Worm (Caenorhabditis elegans) whole organism, mixed stage, embryonic: ENCODE results near the gene R04F11.2.

Source experiments
- ces-1 ChIP-seq: fragments of 150-350 bp; optimal IDR thresholded peaks from 2 replicates; lab custom pipeline; 2014; ENCODE audit warnings: missing biosample characterization, missing genetic modification reagents, missing genetic modification characterization
- elt-1 ChIP-seq: sonication (generic microtip); optimal IDR thresholded peaks from 2 replicates; lab custom pipeline; 2017; ENCODE audit warnings: missing genetic modification characterization, mild to moderate bottlenecking, missing compliant biosample characterization, antibody characterized with exemption, moderate library complexity, borderline replicate concordance; ENCODE audit not compliant: insufficient read depth
- elt-3 ChIP-seq: fragments of 150-350 bp; optimal IDR thresholded peaks from 2 replicates; lab custom pipeline; 2014; ENCODE audit warnings: missing biosample characterization, missing genetic modification characterization
- lin-32 ChIP-seq: fragments of 200-800 bp; sonication (Bioruptor generic); optimal IDR thresholded peaks from 2 replicates; lab custom pipeline; 2018; ENCODE audit warnings: mild to moderate bottlenecking, missing genetic modification characterization, missing compliant biosample characterization
- nhr-12 ChIP-seq: fragments of 150-350 bp; optimal IDR thresholded peaks from 2 replicates; lab custom pipeline; 2014; ENCODE audit warnings: missing biosample characterization, missing genetic modification characterization
- nhr-76 ChIP-seq: sonication (generic microtip); optimal IDR thresholded peaks from 2 replicates; lab custom pipeline; 2017; ENCODE audit warnings: missing biosample characterization, missing genetic modification characterization
- pha-4 ChIP-seq: fragments of 150-350 bp; optimal IDR thresholded peaks from 2 replicates; lab custom pipeline; 2018; ENCODE audit warnings: missing biosample characterization, missing genetic modification reagents, missing genetic modification characterization
- snpc-4 ChIP-seq: fragments of 150-350 bp; optimal IDR thresholded peaks from 2 replicates; lab custom pipeline; 2014; ENCODE audit warnings: missing biosample characterization, missing genetic modification characterization
- ztf-11 ChIP-seq: fragments of 150-350 bp; optimal IDR thresholded peaks from 2 replicates; lab custom pipeline; 2014; ENCODE audit warnings: missing biosample characterization, missing genetic modification characterization

DNA sequence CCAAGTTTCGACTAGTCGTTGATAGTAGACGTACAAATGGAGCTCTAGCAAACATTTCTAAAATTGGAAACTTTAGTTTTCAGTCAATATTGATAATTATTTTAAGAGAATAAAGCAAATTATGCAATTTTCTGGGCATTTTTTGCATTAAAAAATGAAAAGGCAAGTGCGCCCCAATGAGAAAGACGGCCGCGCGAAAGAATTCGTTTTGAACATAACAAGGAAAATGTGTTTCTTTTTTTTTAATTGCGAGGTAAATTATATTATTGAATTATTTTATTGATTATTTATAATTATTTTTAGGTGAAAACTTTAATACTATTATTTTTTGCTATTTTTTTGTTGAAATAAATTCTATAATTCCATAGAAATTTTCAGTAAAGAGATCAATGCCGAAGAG, 46.7 kb upstream of the R04F11.2 start, which contains the start of the genes tsfm-1 and capg-2:
- TF ChIP-seq nhr-12 (no peak), ces-1 (GFP tag; lab: Kevin White, UChicago) (no peak), ztf-11 (tag; lab: Kevin White, UChicago) (no peak), snpc-4 (tag; lab: Kevin White, UChicago) (no peak), pha-4 (tag; lab: Kevin White, UChicago) (no peak), elt-3 (tag; lab: Kevin White, UChicago) (no peak), elt-1 (tag; lab: Kevin White, UChicago) (no peak), nhr-76 (tag; lab: Kevin White, UChicago) (no peak), lin-32 (GFP tag; lab: Kevin White, UChicago) (no peak)
